Worm (Caenorhabditis elegans) whole organism, early embryonic: ENCODE measurements around the gene Y62H9A.13.
"Not testable (repeated sequence)": the region's sequence is repeated elsewhere in the genome, so short reads cannot be mapped to it uniquely, and the experiment has no call there.

Experiments
- B0310.2 ChIP-seq: sonication (generic microtip); optimal IDR thresholded peaks from 2 replicates; lab custom pipeline; 2016; ENCODE audit warnings: mild to moderate bottlenecking, missing genetic modification characterization, missing compliant biosample characterization
- F13C5.2 ChIP-seq: sonication (generic microtip); optimal IDR thresholded peaks from 2 replicates; lab custom pipeline; 2017; ENCODE audit warnings: mild to moderate bottlenecking, missing genetic modification characterization, inconsistent platforms, missing compliant biosample characterization
- aly-1 ChIP-seq: sonication (generic microtip); optimal IDR thresholded peaks from 2 replicates; lab custom pipeline; 2016; ENCODE audit warnings: missing genetic modification characterization, missing compliant biosample characterization
- ama-1 ChIP-seq: fragments of 150-350 bp; optimal IDR thresholded peaks from 2 replicates; lab custom pipeline; 2014
- ceh-13 ChIP-seq: fragments of 200-800 bp; sonication (Bioruptor generic); optimal IDR thresholded peaks from 2 replicates; lab custom pipeline; 2018; ENCODE audit warnings: mild to moderate bottlenecking, missing genetic modification characterization, missing compliant biosample characterization
- ceh-36 ChIP-seq: sonication (generic microtip); optimal IDR thresholded peaks from 2 replicates; lab custom pipeline; 2016; ENCODE audit warnings: missing genetic modification characterization, inconsistent platforms, missing compliant biosample characterization
- ets-7 ChIP-seq: sonication (generic microtip); optimal IDR thresholded peaks from 2 replicates; lab custom pipeline; 2016; ENCODE audit warnings: missing genotype, missing genetic modification characterization, missing compliant biosample characterization
- flt-1 ChIP-seq: fragments of 200-800 bp; sonication (Bioruptor generic); IDR thresholded peaks from 2 replicates; pipeline ENCODE4 v1.3.6; 2022; ENCODE audit warnings: missing genetic modification characterization, missing compliant biosample characterization
- hmbx-1 ChIP-seq: sonication (generic microtip); optimal IDR thresholded peaks from 2 replicates; lab custom pipeline; 2016; ENCODE audit warnings: mild to moderate bottlenecking, missing genetic modification characterization, missing compliant biosample characterization
- hmg-4 ChIP-seq: fragments of 200-800 bp; sonication (Bioruptor generic); optimal IDR thresholded peaks from 2 replicates; lab custom pipeline; 2018; ENCODE audit warnings: mild to moderate bottlenecking, missing genetic modification characterization, missing compliant biosample characterization
- hnd-1 ChIP-seq: sonication (generic microtip); optimal IDR thresholded peaks from 2 replicates; lab custom pipeline; 2016; ENCODE audit warnings: missing genetic modification characterization, missing compliant biosample characterization
- pes-1 ChIP-seq: fragments of 200-800 bp; sonication (Bioruptor generic); IDR thresholded peaks from 2 replicates; pipeline ENCODE4 v1.3.6; 2022; ENCODE audit warnings: missing genetic modification reagents, missing genetic modification characterization, missing compliant biosample characterization
- scrt-1 ChIP-seq: fragments of 200-800 bp; sonication (Bioruptor generic); IDR thresholded peaks from 2 replicates; pipeline ENCODE4 v1.3.6; 2022; ENCODE audit warnings: missing genetic modification characterization, missing compliant biosample characterization
- sea-1 ChIP-seq: fragments of 200-800 bp; sonication (Bioruptor generic); conservative IDR thresholded peaks from 2 replicates; pipeline ENCODE4 v1.3.6; 2022; ENCODE audit warnings: missing genetic modification characterization, missing compliant biosample characterization
- tbx-11 ChIP-seq: fragments of 200-800 bp; sonication (Bioruptor generic); IDR thresholded peaks from 2 replicates; pipeline ENCODE4 v1.3.6; 2022; ENCODE audit warnings: missing genetic modification characterization, missing compliant biosample characterization
- tbx-37 ChIP-seq: fragments of 200-800 bp; sonication (Bioruptor generic); conservative IDR thresholded peaks from 2 replicates; pipeline ENCODE4 v1.3.6; 2022; ENCODE audit warnings: missing genetic modification reagents, missing genetic modification characterization, missing compliant biosample characterization
- tra-4 ChIP-seq: sonication (generic microtip); optimal IDR thresholded peaks from 2 replicates; lab custom pipeline; 2017; ENCODE audit warnings: missing genetic modification characterization, missing compliant biosample characterization

Y62H9A.13 gene

ce11 chrX:11948184-11948894 is 31.5 kb downstream of the Y62H9A.13 start, which contains the start of gene lsd-1:
TSS of gene lsd-1 (plus strand) at chrX:11948844.
- TF ChIP-seq tbx-11 (GFP tag; lab: Robert Waterston, UW): no peak
- TF ChIP-seq aly-1 (tag; lab: Kevin White, UChicago): no peak
- peak; percentile 7 for TF ChIP-seq hmg-4

- TF ChIP-seq pes-1 (no peak), tbx-37 (GFP tag; lab: Robert Waterston, UW) (no peak), aly-1 (tag; lab: Kevin White, UChicago) (no peak), F13C5.2 (tag; lab: Kevin White, UChicago) (no peak), hmg-4 (no peak), ceh-13 (GFP tag; lab: Kevin White, UChicago) (no peak), tbx-11 (GFP tag; lab: Robert Waterston, UW) (no peak), scrt-1 (no peak), ceh-36 (tag; lab: Kevin White, UChicago) (no peak), tra-4 (tag; lab: Kevin White, UChicago) (no peak), hmbx-1 (tag; lab: Kevin White, UChicago) (no peak), ets-7 (tag; lab: Kevin White, UChicago) (no peak), sea-1 (GFP tag; lab: Robert Waterston, UW) (no peak), B0310.2 (no peak), ama-1 (lab: Kevin White, UChicago) (no peak)
Measured at ce11 chrX:11952129-11952528, 35.3 kb downstream of the Y62H9A.13 start.

ce11 chrX:11953229-11953628 is 36.4 kb downstream of the Y62H9A.13 start, which contains the start of gene T08D10.4:
TSS of gene T08D10.4 (minus strand) at chrX:11953329.
- TF ChIP-seq ets-7 (tag; lab: Kevin White, UChicago): no peak

ce11 chrX:11955125-11955524 is 38.3 kb downstream of the Y62H9A.13 start, which contains the start of gene T08D10.3:
TSS of gene T08D10.3 (plus strand) at chrX:11955425.
- TF ChIP-seq tra-4 (tag; lab: Kevin White, UChicago): no peak
- no peak for TF ChIP-seq tbx-11 (GFP tag; lab: Robert Waterston, UW)
- TF ChIP-seq sea-1 (GFP tag; lab: Robert Waterston, UW): no peak
- no peak for TF ChIP-seq B0310.2
- TF ChIP-seq ets-7 (tag; lab: Kevin White, UChicago): no peak
- no peak for TF ChIP-seq hmg-4
- TF ChIP-seq aly-1 (tag; lab: Kevin White, UChicago): no peak
- no peak for TF ChIP-seq hnd-1 (tag; lab: Kevin White, UChicago)
- no peak for TF ChIP-seq tbx-37 (GFP tag; lab: Robert Waterston, UW)

ce11 chrX:11957246-11957645 is 40.4 kb downstream of the Y62H9A.13 start, which contains the start of gene T08D10.5:
TSS of gene T08D10.5 (plus strand) at chrX:11957546.
- TF ChIP-seq pes-1 (no peak), tra-4 (tag; lab: Kevin White, UChicago) (no peak), hmg-4 (no peak), B0310.2 (no peak), scrt-1 (no peak), sea-1 (GFP tag; lab: Robert Waterston, UW) (no peak), tbx-37 (GFP tag; lab: Robert Waterston, UW) (no peak), hnd-1 (tag; lab: Kevin White, UChicago) (no peak), flt-1 (no peak), ets-7 (tag; lab: Kevin White, UChicago) (no peak), aly-1 (tag; lab: Kevin White, UChicago) (no peak), tbx-11 (GFP tag; lab: Robert Waterston, UW) (no peak), ceh-36 (tag; lab: Kevin White, UChicago) (no peak), hmbx-1 (tag; lab: Kevin White, UChicago) (no peak), ama-1 (lab: Kevin White, UChicago) (no peak), ceh-13 (GFP tag; lab: Kevin White, UChicago) (no peak), F13C5.2 (tag; lab: Kevin White, UChicago) (no peak)

- no peak for TF ChIP-seq hmg-4
- no peak for TF ChIP-seq pes-1
- no peak for TF ChIP-seq hmbx-1 (tag; lab: Kevin White, UChicago)
- TF ChIP-seq tbx-11 (GFP tag; lab: Robert Waterston, UW): no peak
- TF ChIP-seq B0310.2: no peak
- TF ChIP-seq scrt-1: no peak
- TF ChIP-seq ama-1 (lab: Kevin White, UChicago): no peak
- TF ChIP-seq F13C5.2 (tag; lab: Kevin White, UChicago): no peak
- TF ChIP-seq ceh-36 (tag; lab: Kevin White, UChicago): no peak
Measured at ce11 chrX:11959838-11960237, 43.0 kb downstream of the Y62H9A.13 start, which contains the start of gene C49F5.8. TSS of gene C49F5.8 (plus strand) at chrX:11960138.

- TF ChIP-seq pes-1; sea-1 (GFP tag; lab: Robert Waterston, UW); hmbx-1 (tag; lab: Kevin White, UChicago): not testable (repeated sequence)
Measured at ce11 chrX:11961103-11961502, 44.3 kb downstream of the Y62H9A.13 start, which contains the start of gene C49F5.13. TSS of gene C49F5.13 (plus strand) at chrX:11961403.
